Worm (Caenorhabditis elegans) whole organism, L4 larva: ENCODE results near the gene sek-1.

Experiments used
- ama-1 ChIP-seq: fragments of 150-350 bp; optimal IDR thresholded peaks from 2 replicates; lab custom pipeline; 2014; ENCODE audit warnings: inconsistent platforms, mixed read lengths
- egl-27 ChIP-seq: sonication (generic microtip); optimal IDR thresholded peaks from 3 replicates; lab custom pipeline; 2017; ENCODE audit warnings: missing biosample characterization, missing genetic modification reagents, missing genetic modification characterization
- nhr-11 ChIP-seq: fragments of 150-350 bp; optimal IDR thresholded peaks from 2 replicates; lab custom pipeline; 2014; ENCODE audit warnings: missing biosample characterization, missing genetic modification characterization
- unc-62 ChIP-seq, 3 experiments: fragments of 150-350 bp in 1 of 3; sonication (generic microtip); optimal IDR thresholded peaks in 2 of 3; peaks in 1 of 3; 1 replicate in 1 of 3; 2 replicates in 2 of 3; lab custom pipeline; 2014 to 2017; ENCODE audit warnings: missing biosample characterization in 3 of 3, missing genetic modification characterization in 3 of 3, missing genetic modification reagents in 3 of 3, missing genotype in 1 of 3
- ztf-11 ChIP-seq: fragments of 150-350 bp; optimal IDR thresholded peaks from 2 replicates; lab custom pipeline; 2014; ENCODE audit warnings: missing biosample characterization, missing genetic modification characterization

ce11 chrX:7776509-7777001 is 40.0 kb upstream of the sek-1 start, which contains the start of gene mec-7:
- TF ChIP-seq ztf-11 (tag; lab: Kevin White, UChicago) (no peak), nhr-11 (no peak), egl-27 (tag; lab: Kevin White, UChicago) (no peak), unc-62 (GFP tag; optimal IDR thresholded peaks at IDR 0.05 in 1 of 2; lab: Kevin White, UChicago) (peak in 1 of 2 experiments; percentile 97), unc-62 (tag; optimal IDR thresholded peaks at IDR 0.05; lab: Kevin White, UChicago) (no peak), ama-1 (lab: Kevin White, UChicago) (no peak)
